Worm (Caenorhabditis elegans) whole organism, L4 larva: ENCODE results near the gene srxa-12.

ENCODE experiments used
- R02D3.7 ChIP-seq: fragments of 150-350 bp; sonication (generic microtip); optimal IDR thresholded peaks from 3 replicates; lab custom pipeline; 2014; ENCODE audit warnings: missing biosample characterization, missing genetic modification characterization
- T26A8.4 ChIP-seq: fragments of 200-800 bp; sonication (Bioruptor generic); IDR thresholded peaks from 2 replicates; pipeline ENCODE4 v1.3.6; 2022; ENCODE audit warnings: missing genetic modification characterization, missing compliant biosample characterization
- Y5F2A.4 ChIP-seq: fragments of 200-800 bp; sonication (Bioruptor generic); optimal IDR thresholded peaks from 2 replicates; lab custom pipeline; 2018; ENCODE audit warnings: mild to moderate bottlenecking, missing genetic modification characterization, missing compliant biosample characterization
- ZK546.5 ChIP-seq, 2 experiments: sonication (generic microtip); optimal IDR thresholded peaks; 2 replicates each; lab custom pipeline; 2017; ENCODE audit warnings: missing biosample characterization in 2 of 2, missing genetic modification characterization in 2 of 2
- aha-1 ChIP-seq: fragments of 150-350 bp; peaks from one replicate; lab custom pipeline; 2014; ENCODE audit warnings: missing biosample characterization, missing genetic modification characterization
- aly-2 ChIP-seq: sonication (generic microtip); optimal IDR thresholded peaks from 2 replicates; lab custom pipeline; 2018; ENCODE audit warnings: missing biosample characterization, missing genetic modification characterization
- arid-1 ChIP-seq: fragments of 200-800 bp; sonication (Bioruptor generic); conservative IDR thresholded peaks from 2 replicates; pipeline ENCODE4 v1.3.6; 2022; ENCODE audit warnings: missing genetic modification reagents, missing genetic modification characterization, missing compliant biosample characterization
- ceh-32 ChIP-seq: sonication (generic microtip); optimal IDR thresholded peaks from 2 replicates; lab custom pipeline; 2016; ENCODE audit warnings: mild to moderate bottlenecking, missing genetic modification characterization, missing compliant biosample characterization; ENCODE audit not compliant: poor library complexity
- ceh-62 ChIP-seq: sonication (generic microtip); optimal IDR thresholded peaks from 2 replicates; lab custom pipeline; 2017; ENCODE audit warnings: missing biosample characterization, missing genetic modification characterization
- daf-16 ChIP-seq, 3 experiments: sonication (generic microtip); optimal IDR thresholded peaks; 2 replicates each; lab custom pipeline; 2016 to 2017; ENCODE audit warnings: missing genetic modification characterization in 3 of 3, missing genetic modification reagents in 3 of 3, mild to moderate bottlenecking in 2 of 3, missing compliant biosample characterization in 2 of 3, missing biosample characterization in 1 of 3, moderate library complexity in 1 of 3
- dpl-1 ChIP-seq: fragments of 150-350 bp; optimal IDR thresholded peaks from 2 replicates; lab custom pipeline; 2014; ENCODE audit warnings: missing biosample characterization, missing genetic modification reagents, missing genetic modification characterization
- duxl-1 ChIP-seq: sonication (generic microtip); optimal IDR thresholded peaks from 2 replicates; lab custom pipeline; 2016; ENCODE audit warnings: mild to moderate bottlenecking, missing genetic modification characterization, moderate library complexity, missing compliant biosample characterization; ENCODE audit not compliant: poor library complexity
- dve-1 ChIP-seq: sonication (generic microtip); optimal IDR thresholded peaks from 2 replicates; lab custom pipeline; 2017; ENCODE audit warnings: antibody characterized with exemption, mild to moderate bottlenecking, missing genetic modification characterization, missing compliant biosample characterization; ENCODE audit not compliant: insufficient read depth
- egl-27 ChIP-seq: sonication (generic microtip); optimal IDR thresholded peaks from 3 replicates; lab custom pipeline; 2017; ENCODE audit warnings: missing biosample characterization, missing genetic modification reagents, missing genetic modification characterization
- fkh-10 ChIP-seq: fragments of 150-350 bp; optimal IDR thresholded peaks from 2 replicates; lab custom pipeline; 2014; ENCODE audit warnings: missing biosample characterization, missing genetic modification reagents, missing genetic modification characterization
- fos-1 ChIP-seq: fragments of 150-350 bp; optimal IDR thresholded peaks from 2 replicates; lab custom pipeline; 2014; ENCODE audit warnings: missing biosample characterization, missing genetic modification characterization
- hif-1 ChIP-seq, 2 experiments: sonication (generic microtip); optimal IDR thresholded peaks; 2 replicates each; lab custom pipeline; 2016 to 2017; ENCODE audit warnings: missing compliant biosample characterization in 2 of 2, missing genetic modification characterization in 2 of 2, missing genetic modification reagents in 2 of 2, missing genotype in 2 of 2, mild to moderate bottlenecking in 1 of 2
- hlh-11 ChIP-seq: fragments of 200-800 bp; sonication (Bioruptor generic); optimal IDR thresholded peaks from 2 replicates; lab custom pipeline; 2018; ENCODE audit warnings: mild to moderate bottlenecking, missing genetic modification characterization, missing compliant biosample characterization
- hlh-30 ChIP-seq: sonication (generic microtip); optimal IDR thresholded peaks from 2 replicates; lab custom pipeline; 2017; ENCODE audit warnings: antibody characterized with exemption, mild to moderate bottlenecking, missing genetic modification characterization, missing compliant biosample characterization; ENCODE audit not compliant: insufficient read depth
- jun-1 ChIP-seq: fragments of 150-350 bp; optimal IDR thresholded peaks from 2 replicates; lab custom pipeline; 2014; ENCODE audit warnings: missing biosample characterization, missing genetic modification reagents, missing genetic modification characterization
- lsy-2 ChIP-seq, 2 experiments: fragments of 150-350 bp in 1 of 2; sonication (generic microtip) in 1 of 2; optimal IDR thresholded peaks; 2 replicates each; lab custom pipeline; 2014 to 2017; ENCODE audit warnings: missing biosample characterization in 2 of 2, missing genetic modification characterization in 2 of 2
- mdl-1 ChIP-seq, 2 experiments: fragments of 150-350 bp in 1 of 2; sonication (generic microtip) in 1 of 2; optimal IDR thresholded peaks; 2 replicates each; lab custom pipeline; 2014 to 2017; ENCODE audit warnings: missing biosample characterization in 2 of 2, missing genetic modification characterization in 2 of 2
- mep-1 ChIP-seq: fragments of 150-350 bp; sonication (generic microtip); optimal IDR thresholded peaks from 3 replicates; lab custom pipeline; 2014; ENCODE audit warnings: missing biosample characterization, missing genetic modification characterization
- nhr-111 ChIP-seq: fragments of 200-800 bp; sonication (Bioruptor generic); optimal IDR thresholded peaks from 2 replicates; lab custom pipeline; 2018; ENCODE audit warnings: mild to moderate bottlenecking, missing genetic modification characterization, missing compliant biosample characterization
- nhr-25 ChIP-seq: sonication (generic microtip); optimal IDR thresholded peaks from 2 replicates; lab custom pipeline; 2017; ENCODE audit warnings: missing genetic modification characterization, mild to moderate bottlenecking, missing compliant biosample characterization, antibody characterized with exemption, moderate library complexity, borderline replicate concordance; ENCODE audit not compliant: insufficient read depth
- nhr-28 ChIP-seq: fragments of 150-350 bp; optimal IDR thresholded peaks from 2 replicates; lab custom pipeline; 2014; ENCODE audit warnings: missing biosample characterization, missing genetic modification characterization
- nhr-42 ChIP-seq: fragments of 200-800 bp; sonication (Bioruptor generic); IDR thresholded peaks from 2 replicates; pipeline ENCODE4 v1.3.6; 2022; ENCODE audit warnings: missing genetic modification characterization, missing compliant biosample characterization
- nhr-6 ChIP-seq: fragments of 150-350 bp; optimal IDR thresholded peaks from 2 replicates; lab custom pipeline; 2014; ENCODE audit warnings: missing biosample characterization, missing genetic modification characterization
- nhr-77 ChIP-seq: fragments of 150-350 bp; optimal IDR thresholded peaks from 2 replicates; lab custom pipeline; 2014; ENCODE audit warnings: missing biosample characterization, missing genetic modification characterization
- pqm-1 ChIP-seq: sonication (generic microtip); optimal IDR thresholded peaks from 2 replicates; lab custom pipeline; 2017; ENCODE audit warnings: missing biosample characterization, missing genetic modification characterization
- rbr-2 ChIP-seq: sonication (generic microtip); optimal IDR thresholded peaks from 2 replicates; lab custom pipeline; 2016; ENCODE audit warnings: missing genotype, missing genetic modification characterization, missing compliant biosample characterization
- spr-1 ChIP-seq: sonication (generic microtip); optimal IDR thresholded peaks from 2 replicates; lab custom pipeline; 2016; ENCODE audit warnings: mild to moderate bottlenecking, missing genetic modification characterization, missing compliant biosample characterization
- tag-97 ChIP-seq: fragments of 200-800 bp; sonication (Bioruptor generic); IDR thresholded peaks from 2 replicates; pipeline ENCODE4 v1.3.6; 2022; ENCODE audit warnings: missing genetic modification characterization, missing compliant biosample characterization
- tra-1 ChIP-seq: fragments of 200-800 bp; sonication (Bioruptor generic); IDR thresholded peaks from 2 replicates; pipeline ENCODE4 v1.3.6; 2022; ENCODE audit warnings: missing genetic modification reagents, missing genetic modification characterization, missing compliant biosample characterization
- vab-7 ChIP-seq: fragments of 200-800 bp; sonication (Bioruptor generic); IDR thresholded peaks from 2 replicates; pipeline ENCODE4 v1.3.6; 2022; ENCODE audit warnings: missing genetic modification reagents, missing genetic modification characterization, missing compliant biosample characterization
- zag-1 ChIP-seq: fragments of 150-350 bp; optimal IDR thresholded peaks from 2 replicates; lab custom pipeline; 2014; ENCODE audit warnings: missing biosample characterization, missing genetic modification characterization
- zip-2 ChIP-seq: fragments of 150-350 bp; optimal IDR thresholded peaks from 2 replicates; lab custom pipeline; 2014; ENCODE audit warnings: missing biosample characterization, missing genetic modification characterization
- ztf-11 ChIP-seq: fragments of 150-350 bp; optimal IDR thresholded peaks from 2 replicates; lab custom pipeline; 2014; ENCODE audit warnings: missing biosample characterization, missing genetic modification characterization
- ztf-7 ChIP-seq: fragments of 150-350 bp; optimal IDR thresholded peaks from 2 replicates; lab custom pipeline; 2014; ENCODE audit warnings: missing biosample characterization, missing genetic modification characterization

The srxa-12 gene

ce11 chrV:13879241-13879640, 47.3 kb upstream of the srxa-12 start, which contains the start of gene lbp-7 (continued):
- TF ChIP-seq tra-1 (GFP tag; lab: Robert Waterston, UW): 0 out of 2 replicates have a peak, but pooled peaks have one; percentile 25
- peak; percentile 63 for TF ChIP-seq nhr-28 (tag; lab: Kevin White, UChicago)
- TF ChIP-seq daf-16 (GFP tag; optimal IDR thresholded peaks at IDR 0.05; lab: Kevin White, UChicago): no peak
- peak; percentile 79 for TF ChIP-seq daf-16 (tag; optimal IDR thresholded peaks at IDR 0.05; lab: Kevin White, UChicago)
- TF ChIP-seq mep-1 (tag; lab: Kevin White, UChicago): no peak
- TF ChIP-seq ceh-32 (tag; lab: Kevin White, UChicago): no peak
- TF ChIP-seq lsy-2 (tag; optimal IDR thresholded peaks at IDR 0.05; lab: Kevin White, UChicago): no peak
- TF ChIP-seq nhr-42 (GFP tag; lab: Robert Waterston, UW): no peak
- no peak for TF ChIP-seq T26A8.4 (GFP tag; lab: Robert Waterston, UW)
- TF ChIP-seq hlh-11: peak; percentile 55
- no peak for TF ChIP-seq Y5F2A.4
- no peak for TF ChIP-seq zag-1
- TF ChIP-seq aha-1 (tag; lab: Kevin White, UChicago): peak; percentile 31
- no peak for TF ChIP-seq arid-1 (GFP tag; lab: Robert Waterston, UW)
- no peak for TF ChIP-seq ztf-11 (tag; lab: Kevin White, UChicago)
- TF ChIP-seq nhr-111 (GFP tag; lab: Kevin White, UChicago): no peak
- TF ChIP-seq jun-1 (tag; lab: Kevin White, UChicago): no peak
- TF ChIP-seq fos-1: no peak
- TF ChIP-seq dve-1: peak; percentile 49
- no peak for TF ChIP-seq rbr-2 (tag; lab: Kevin White, UChicago)
- TF ChIP-seq R02D3.7 (tag; lab: Kevin White, UChicago): no peak
- TF ChIP-seq aly-2 (tag; lab: Kevin White, UChicago): no peak
- TF ChIP-seq mdl-1 (tag; optimal IDR thresholded peaks at IDR 0.05; lab: Kevin White, UChicago): no peak
- no peak for TF ChIP-seq hif-1 (tag; optimal IDR thresholded peaks at IDR 0.05; lab: Kevin White, UChicago)
- peak; percentile 5 for TF ChIP-seq nhr-77 (tag; lab: Kevin White, UChicago)
- TF ChIP-seq ZK546.5 (tag; optimal IDR thresholded peaks at IDR 0.05; lab: Kevin White, UChicago): no peak
- TF ChIP-seq pqm-1 (tag; lab: Kevin White, UChicago): peak; percentile 70
- TF ChIP-seq tag-97 (GFP tag; lab: Robert Waterston, UW): no peak
- TF ChIP-seq spr-1 (tag; lab: Kevin White, UChicago): no peak
- no peak for TF ChIP-seq vab-7 (GFP tag; lab: Robert Waterston, UW)
- peak; percentile 31 for TF ChIP-seq nhr-6 (tag; lab: Kevin White, UChicago)
- no peak for TF ChIP-seq ceh-62 (tag; lab: Kevin White, UChicago)
- TF ChIP-seq ztf-7 (tag; lab: Kevin White, UChicago): no peak

ce11 chrV:13880163-13880562, 46.3 kb upstream of the srxa-12 start:
- no peak for TF ChIP-seq Y5F2A.4
- no peak for TF ChIP-seq zip-2 (tag; lab: Kevin White, UChicago)
- no peak for TF ChIP-seq egl-27
- TF ChIP-seq dve-1: peak; percentile 1
- TF ChIP-seq nhr-6 (tag; lab: Kevin White, UChicago): peak; percentile 20
- TF ChIP-seq nhr-25 (tag; lab: Kevin White, UChicago): no peak
- TF ChIP-seq fkh-10 (GFP tag; lab: Kevin White, UChicago): no peak
- peak; percentile 2 for TF ChIP-seq nhr-28 (tag; lab: Kevin White, UChicago)
- peak; percentile 30 for TF ChIP-seq hlh-30 (tag; lab: Kevin White, UChicago)
- TF ChIP-seq duxl-1: no peak
- no peak for TF ChIP-seq daf-16 (GFP tag; optimal IDR thresholded peaks at IDR 0.05; lab: Kevin White, UChicago)
- peak; percentile 22 for TF ChIP-seq daf-16 (tag; optimal IDR thresholded peaks at IDR 0.05; lab: Kevin White, UChicago)
- TF ChIP-seq lsy-2 (tag; optimal IDR thresholded peaks at IDR 0.05; lab: Kevin White, UChicago): no peak
- TF ChIP-seq dpl-1 (GFP tag; lab: Kevin White, UChicago): peak; percentile 19
